Fruit fly (Drosophila melanogaster) whole organism: ENCODE results near the gene mthl14.
A peak's percentile ranks its signal among the peaks of the same experiment; 100 is the strongest.

Experiments
- CG8478 ChIP-seq: fragments of >200 bp; optimal IDR thresholded peaks from 2 replicates; lab custom pipeline; 2018; ENCODE audit warnings: inconsistent platforms
- Dll ChIP-seq: fragments of >200 bp; optimal IDR thresholded peaks from 2 replicates; lab custom pipeline; 2017
- EcR ChIP-seq, 2 experiments: fragments of >200 bp; optimal IDR thresholded peaks; 2 replicates each; lab custom pipeline; 2017; ENCODE audit warnings: missing biosample characterization in 2 of 2, missing genetic modification characterization in 2 of 2, missing genetic modification reagents in 2 of 2
- pan ChIP-seq: fragments of >200 bp; optimal IDR thresholded peaks from 2 replicates; lab custom pipeline; 2017
- psq ChIP-seq: fragments of >200 bp; optimal IDR thresholded peaks from 2 replicates; lab custom pipeline; 2017
- usp ChIP-seq: fragments of >200 bp; optimal IDR thresholded peaks from 2 replicates; lab custom pipeline; 2017; ENCODE audit warnings: missing biosample characterization, missing genetic modification characterization, mixed read lengths

Gene mthl14

DNA sequence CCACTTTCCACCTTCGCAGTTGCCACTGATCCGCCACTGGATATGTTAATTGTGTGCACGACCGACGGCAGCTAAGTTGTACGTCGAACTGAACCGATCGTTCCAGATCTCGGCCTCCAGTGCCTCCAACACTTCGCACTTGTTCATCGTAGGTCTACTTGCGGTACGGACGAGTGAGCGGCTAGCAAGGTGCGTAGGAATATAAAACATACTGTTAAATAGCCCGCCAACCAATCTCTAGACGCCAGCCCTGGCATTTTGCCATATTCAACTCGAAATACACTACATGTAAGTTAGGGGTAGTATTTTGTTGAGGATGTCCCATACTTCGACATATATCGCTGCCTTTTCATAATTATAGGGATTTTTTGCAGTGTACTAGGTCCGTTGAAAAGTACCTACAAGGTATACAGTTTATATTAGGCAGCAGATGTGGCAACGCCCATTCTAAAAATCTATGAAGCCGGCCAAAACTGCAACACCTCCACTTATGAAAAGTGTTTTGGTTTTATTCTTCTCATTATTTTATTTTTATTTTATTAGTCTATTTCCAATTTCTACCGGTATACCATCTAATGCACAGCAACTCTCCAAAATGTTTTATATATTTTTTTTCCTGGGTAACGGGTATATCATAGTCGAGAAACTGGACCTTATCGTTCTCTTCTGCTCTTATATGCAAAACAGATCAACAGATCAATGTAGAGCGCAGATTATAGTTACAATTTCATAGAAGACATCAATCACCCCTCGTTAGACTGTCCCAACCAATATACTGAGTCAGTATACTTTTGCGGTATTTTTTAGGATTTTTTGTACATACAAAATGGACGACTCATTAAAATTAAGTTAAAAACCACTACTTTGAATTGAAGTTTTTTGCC lies 24.0 kb upstream of the mthl14 start, which contains the start of the genes pyx and CG33229:
TSS of gene pyx (minus strand) at position 51 of the 884 bp plus-strand sequence.
TSS of gene CG33229 (plus strand) at position 834 of the 884 bp plus-strand sequence.
- TF ChIP-seq pan = no peak
- no peak for TF ChIP-seq CG8478
- TF ChIP-seq psq (lab: Kevin White, UChicago) = no peak
- TF ChIP-seq usp (GFP tag; lab: Kevin White, UChicago) = no peak
- no peak for TF ChIP-seq Dll (lab: Kevin White, UChicago)
- TF ChIP-seq EcR (GFP tag; optimal IDR thresholded peaks at IDR 0.05; lab: Kevin White, UChicago) = no peak

DNA sequence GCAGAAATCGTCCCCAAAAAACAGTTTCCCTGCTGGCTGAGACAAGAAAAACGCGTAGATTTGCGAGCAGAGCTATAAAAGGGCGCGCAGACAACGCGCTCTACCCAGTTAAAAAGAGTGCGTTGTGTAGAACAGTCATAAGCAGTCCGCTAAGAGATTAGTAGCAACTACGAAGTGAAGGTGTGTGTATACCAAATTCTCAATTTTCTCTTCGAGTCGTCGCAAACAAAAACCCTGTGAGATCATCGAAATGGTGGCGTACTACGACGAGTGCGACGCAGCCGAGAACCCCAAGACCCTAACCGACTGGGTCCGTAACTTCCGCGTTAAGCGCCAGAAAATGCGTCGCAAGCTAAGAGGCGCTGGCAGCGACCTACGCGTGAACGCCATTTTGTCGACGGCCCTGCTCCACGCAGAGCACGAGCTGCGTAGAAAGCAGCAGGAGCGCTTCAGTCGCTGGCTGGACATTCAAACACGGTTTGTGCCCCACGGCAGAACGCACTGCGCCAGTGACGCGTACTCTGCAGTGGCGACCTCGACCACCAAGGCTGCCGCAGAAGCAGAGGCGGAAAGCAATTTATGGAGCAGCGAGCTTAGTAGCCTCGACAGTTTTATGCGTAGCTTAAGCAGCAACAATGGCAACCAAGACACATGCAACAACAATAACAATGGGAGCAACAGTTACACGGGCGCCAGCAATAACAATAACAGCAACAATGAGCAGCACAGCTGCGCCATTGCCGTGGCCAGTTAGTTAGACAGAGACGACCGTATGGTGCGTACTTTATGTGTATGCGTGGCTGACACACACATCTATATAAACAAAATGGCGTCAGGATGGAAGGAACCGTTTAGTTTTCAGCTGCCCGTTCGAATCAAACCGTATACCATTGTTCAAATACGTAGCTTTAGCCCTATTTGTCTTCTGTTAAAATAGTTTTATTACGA lies 23.0 kb upstream of the mthl14 start:
- TF ChIP-seq Dll (lab: Kevin White, UChicago) = no peak
- peak; percentile 45 for TF ChIP-seq CG8478

DNA sequence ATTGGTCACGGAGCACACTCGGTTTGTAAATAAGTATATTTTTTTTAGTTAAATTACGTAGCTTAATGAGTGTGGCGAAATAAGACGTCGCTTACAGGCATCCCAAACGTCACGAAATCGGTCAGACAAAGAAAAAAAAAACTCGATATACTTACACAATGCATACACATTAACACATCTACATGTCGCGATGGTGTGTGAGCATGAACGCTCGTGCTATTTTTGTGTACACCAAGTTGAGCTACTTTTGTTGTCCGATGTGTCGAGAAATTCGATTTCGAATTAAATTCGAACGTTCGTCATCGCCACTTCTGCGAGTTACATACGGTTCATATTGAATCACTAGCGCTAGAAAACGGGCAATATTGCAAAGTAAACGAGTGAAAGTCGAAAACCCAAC lies 22.2 kb upstream of the mthl14 start:
- no peak for TF ChIP-seq pan
- no peak for TF ChIP-seq Dll (lab: Kevin White, UChicago)
- no peak for TF ChIP-seq EcR (GFP tag; optimal IDR thresholded peaks at IDR 0.05; lab: Kevin White, UChicago)
- TF ChIP-seq CG8478 = no peak
- TF ChIP-seq usp (GFP tag; lab: Kevin White, UChicago) = no peak
- no peak for TF ChIP-seq psq (lab: Kevin White, UChicago)

DNA sequence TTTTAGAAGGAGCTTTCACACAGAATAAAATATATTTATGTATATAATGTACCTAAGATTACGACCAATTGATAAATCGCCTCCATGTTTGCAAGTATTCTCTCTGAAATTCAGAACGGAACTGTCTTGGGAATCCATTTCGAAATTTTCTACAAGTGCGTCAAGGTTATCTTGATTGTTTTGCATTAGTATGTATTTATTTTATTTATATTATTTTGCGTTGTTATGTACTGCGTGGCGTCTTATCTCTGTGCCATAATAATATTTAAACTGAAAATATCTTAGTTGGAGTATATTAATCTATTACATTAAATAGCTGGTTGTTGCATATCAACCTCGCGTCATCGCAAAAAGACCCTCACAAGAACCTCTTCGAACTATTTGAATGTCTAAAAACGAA lies 15.8 kb upstream of the mthl14 start, which contains the start of gene CG42846:
TSS of gene CG42846 (minus strand) at position 101 of the 400 bp plus-strand sequence.
- TF ChIP-seq CG8478 (no peak), usp (GFP tag; lab: Kevin White, UChicago) (no peak), Dll (lab: Kevin White, UChicago) (no peak), psq (lab: Kevin White, UChicago) (no peak), EcR (GFP tag; optimal IDR thresholded peaks at IDR 0.05; lab: Kevin White, UChicago) (no peak), pan (no peak)

DNA sequence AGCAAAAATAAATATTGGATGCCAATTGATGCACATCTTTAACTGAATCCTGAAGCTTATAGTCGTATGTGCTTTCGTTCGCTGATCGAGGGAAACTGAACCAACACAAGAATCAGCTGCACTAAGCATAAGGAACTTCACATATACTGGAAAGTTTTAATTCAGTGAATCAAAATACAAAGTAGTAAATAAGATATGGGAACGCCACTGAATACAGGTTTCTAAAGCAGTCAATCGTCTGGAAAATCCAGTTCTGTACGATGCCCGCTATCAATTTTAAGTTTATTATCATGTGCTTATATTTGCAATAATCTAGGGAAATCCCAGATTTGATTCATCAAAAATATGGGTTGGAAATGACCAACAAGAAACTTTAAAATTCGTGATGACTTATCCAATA lies 15.0 kb upstream of the mthl14 start, which contains the start of gene CG34454:
TSS of gene CG34454 (minus strand) at position 84 of the 400 bp plus-strand sequence.
- TF ChIP-seq usp (GFP tag; lab: Kevin White, UChicago) = no peak
- TF ChIP-seq EcR (GFP tag; optimal IDR thresholded peaks at IDR 0.05; lab: Kevin White, UChicago) = no peak
- TF ChIP-seq CG8478 = no peak
- no peak for TF ChIP-seq pan
- no peak for TF ChIP-seq Dll (lab: Kevin White, UChicago)
- TF ChIP-seq psq (lab: Kevin White, UChicago) = no peak

DNA sequence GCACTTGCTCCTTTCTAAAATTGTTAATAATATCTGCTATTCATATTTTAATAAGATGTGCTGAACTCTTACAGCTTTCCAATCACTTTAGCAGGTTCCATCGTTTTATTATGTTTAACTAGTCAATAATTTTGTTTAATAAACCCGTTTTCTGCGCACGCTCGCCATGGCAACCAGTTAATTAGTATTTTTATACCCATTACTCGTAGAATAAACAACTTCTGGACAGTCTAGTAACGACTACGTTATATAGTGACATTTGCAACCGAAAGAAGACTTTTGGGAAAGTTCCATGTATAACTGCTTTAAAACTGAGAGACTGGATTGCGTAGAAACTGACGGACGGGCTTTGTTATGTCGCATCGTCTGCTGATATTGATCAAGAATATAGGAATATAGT lies 14.0 kb upstream of the mthl14 start, which contains the start of gene CG34453:
TSS of gene CG34453 (minus strand) at position 101 of the 400 bp plus-strand sequence.
- TF ChIP-seq Dll (lab: Kevin White, UChicago) (no peak), usp (GFP tag; lab: Kevin White, UChicago) (no peak), CG8478 (no peak), psq (lab: Kevin White, UChicago) (no peak), EcR (GFP tag; optimal IDR thresholded peaks at IDR 0.05; lab: Kevin White, UChicago) (no peak), pan (no peak)

DNA sequence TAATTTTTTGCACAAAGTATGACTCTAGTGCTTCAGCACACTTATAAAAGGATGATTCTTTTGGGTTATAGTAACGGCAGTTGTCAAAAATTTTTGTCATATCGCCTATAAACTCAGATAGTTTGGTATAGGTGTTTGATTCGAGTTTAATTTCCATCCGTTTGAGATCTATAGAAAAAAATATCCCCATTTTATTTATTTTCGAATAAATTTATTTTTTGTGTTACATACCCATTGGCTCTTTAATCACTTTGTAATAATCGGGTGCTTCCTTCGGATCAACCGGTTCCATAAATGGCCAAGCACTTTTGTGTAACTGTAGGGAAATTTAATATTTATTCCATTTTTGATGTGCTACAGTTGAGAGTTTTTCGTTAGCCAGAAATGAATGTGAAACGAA lies 13.0 kb upstream of the mthl14 start:
- no peak for TF ChIP-seq pan
- TF ChIP-seq CG8478 = no peak
- TF ChIP-seq psq (lab: Kevin White, UChicago) = no peak
- no peak for TF ChIP-seq EcR (GFP tag; optimal IDR thresholded peaks at IDR 0.05; lab: Kevin White, UChicago)
- TF ChIP-seq usp (GFP tag; lab: Kevin White, UChicago) = no peak

DNA sequence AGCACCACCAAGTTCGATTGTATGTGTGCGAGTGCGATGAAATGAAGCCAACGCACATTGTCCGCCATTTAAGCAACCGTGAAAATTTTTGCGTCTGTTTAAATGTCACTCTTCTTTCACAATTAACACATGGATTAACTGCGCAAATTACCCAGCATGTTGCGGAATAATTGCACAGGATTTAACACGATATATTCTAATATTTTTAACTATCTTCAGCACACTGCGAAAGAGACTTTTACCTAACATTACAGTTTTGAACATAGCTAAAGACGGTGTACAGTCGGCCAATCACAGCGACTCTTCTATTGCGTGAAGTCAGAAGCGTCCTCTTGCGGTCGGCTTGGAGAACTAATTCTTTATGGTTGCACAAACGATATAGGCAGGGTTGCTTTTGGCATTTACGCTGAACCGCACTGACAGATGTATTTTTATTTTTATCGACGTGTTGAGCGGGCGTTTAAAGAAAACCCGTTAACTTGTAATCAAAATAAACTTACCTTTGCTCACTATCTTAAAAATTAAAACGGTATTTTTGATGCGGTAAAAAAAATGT lies 569 bp upstream of the mthl14 start:
- TF ChIP-seq EcR (GFP tag; optimal IDR thresholded peaks at IDR 0.05; lab: Kevin White, UChicago) = no peak
- TF ChIP-seq usp (GFP tag; lab: Kevin White, UChicago) = no peak
- no peak for TF ChIP-seq pan
- no peak for TF ChIP-seq Dll (lab: Kevin White, UChicago)
- no peak for TF ChIP-seq psq (lab: Kevin White, UChicago)
- TF ChIP-seq CG8478 = no peak

DNA sequence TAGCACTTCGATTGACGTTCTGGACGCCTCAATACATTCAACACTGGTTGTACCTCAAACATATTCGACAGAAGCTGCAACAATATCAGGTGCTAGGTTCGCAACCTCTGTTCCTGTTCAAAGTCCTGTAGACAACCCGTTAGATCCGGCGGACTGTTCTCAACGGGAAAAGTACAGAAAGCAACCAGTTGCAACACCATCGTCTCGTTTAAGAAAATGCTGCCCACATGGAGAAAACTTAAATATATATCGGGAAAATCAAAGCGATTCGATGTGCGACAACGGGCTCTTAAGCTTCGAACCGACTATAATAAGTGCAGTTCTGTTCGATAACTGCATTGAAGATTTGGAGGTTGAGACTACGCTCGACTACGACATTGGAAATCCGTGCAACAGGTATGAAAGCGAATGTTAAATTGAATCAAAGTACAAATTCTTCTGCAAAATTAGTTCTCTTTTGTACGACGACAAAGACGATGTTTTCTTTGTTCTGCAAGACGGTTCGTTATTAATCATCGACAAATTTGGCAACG lies 1.0 kb downstream of the mthl14 start:
- TF ChIP-seq psq (lab: Kevin White, UChicago) (no peak), CG8478 (no peak), usp (GFP tag; lab: Kevin White, UChicago) (no peak), Dll (lab: Kevin White, UChicago) (no peak), pan (no peak), EcR (GFP tag; optimal IDR thresholded peaks at IDR 0.05; lab: Kevin White, UChicago) (no peak)

DNA sequence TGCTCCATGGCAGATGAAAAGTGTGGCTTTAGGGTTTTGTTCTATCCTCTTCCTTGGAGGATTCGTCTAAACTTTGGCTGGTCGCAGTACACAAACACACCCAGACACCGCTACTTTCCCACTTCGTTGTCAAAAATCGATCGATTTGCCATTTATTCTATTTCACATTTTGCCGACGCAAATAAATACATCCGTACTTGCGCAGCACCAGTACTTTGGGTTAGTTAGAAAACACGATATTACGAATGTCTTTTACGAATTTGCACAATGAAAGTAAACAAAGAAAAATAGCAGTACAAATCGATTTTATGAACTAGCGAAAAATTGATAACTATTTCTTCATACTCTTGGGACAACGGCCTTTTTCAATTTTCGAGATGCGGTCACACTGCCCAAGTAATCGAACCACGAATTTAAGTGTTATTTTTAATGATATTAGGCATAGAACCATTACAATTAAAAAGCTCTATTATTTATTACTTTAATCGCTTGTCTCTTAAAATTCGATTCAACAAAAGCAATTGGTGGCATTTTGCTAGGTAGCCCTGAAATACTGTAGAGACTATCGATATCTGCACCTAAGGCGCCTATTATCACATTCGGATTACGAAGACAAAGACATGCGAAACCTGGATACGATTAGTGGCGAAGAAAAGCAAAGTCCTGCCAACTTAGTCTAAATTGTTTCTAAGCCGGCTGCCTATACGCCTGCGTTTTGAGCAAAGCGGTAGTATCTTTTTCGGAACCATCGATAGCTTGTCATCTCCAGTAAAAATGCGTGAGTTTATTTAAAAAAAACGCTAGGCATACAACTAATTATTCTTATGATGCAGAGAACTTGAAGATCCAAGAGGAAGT lies 10.6 kb downstream of the mthl14 start, which contains the start of the genes DIP2 and wac:
TSS of gene DIP2 (minus strand) at position 337 of the 858 bp plus-strand sequence.
TSS of gene wac (plus strand) at position 559 of the 858 bp plus-strand sequence.
- TF ChIP-seq pan (no peak), Dll (lab: Kevin White, UChicago) (no peak), CG8478 (no peak), EcR (GFP tag; optimal IDR thresholded peaks at IDR 0.05; lab: Kevin White, UChicago) (no peak), psq (lab: Kevin White, UChicago) (no peak)
